Worm (Caenorhabditis elegans) whole organism, L1 larva: ENCODE results near the gene cyp-13A11.

Source experiments
- C04F5.9 ChIP-seq: sonication (generic microtip); optimal IDR thresholded peaks from 2 replicates; lab custom pipeline; 2016; ENCODE audit warnings: missing genetic modification characterization, missing compliant biosample characterization
- C16A3.4 ChIP-seq: fragments of 150-350 bp; optimal IDR thresholded peaks from 2 replicates; lab custom pipeline; 2014; ENCODE audit warnings: missing biosample characterization, missing genetic modification characterization
- C34B4.2 ChIP-seq: sonication (generic microtip); optimal IDR thresholded peaks from 2 replicates; lab custom pipeline; 2017; ENCODE audit warnings: mild to moderate bottlenecking, missing genetic modification characterization, missing compliant biosample characterization
- F16B12.6 ChIP-seq: fragments of 150-350 bp; optimal IDR thresholded peaks from 2 replicates; lab custom pipeline; 2014; ENCODE audit warnings: missing biosample characterization, missing genetic modification characterization
- Y116A8C.19 ChIP-seq: sonication (generic microtip); optimal IDR thresholded peaks from 2 replicates; lab custom pipeline; 2016; ENCODE audit warnings: missing compliant biosample characterization, missing genetic modification characterization, borderline replicate concordance
- aha-1 ChIP-seq: fragments of 150-350 bp; optimal IDR thresholded peaks from 2 replicates; lab custom pipeline; 2014; ENCODE audit warnings: missing biosample characterization, missing genetic modification characterization
- blmp-1 ChIP-seq: fragments of 150-350 bp; optimal IDR thresholded peaks from 2 replicates; lab custom pipeline; 2014; ENCODE audit warnings: missing biosample characterization, missing genetic modification characterization
- ceh-8 ChIP-seq: fragments of 200-800 bp; sonication (Bioruptor generic); optimal IDR thresholded peaks from 2 replicates; lab custom pipeline; 2018; ENCODE audit warnings: mild to moderate bottlenecking, missing genetic modification characterization, moderate library complexity, missing compliant biosample characterization
- ces-1 ChIP-seq: fragments of 150-350 bp; optimal IDR thresholded peaks from 2 replicates; lab custom pipeline; 2014; ENCODE audit warnings: missing biosample characterization, missing genetic modification reagents, missing genetic modification characterization
- dpl-1 ChIP-seq, 3 experiments: fragments of 150-350 bp in 2 of 3; sonication (generic microtip) in 1 of 3; optimal IDR thresholded peaks; 2 replicates each; lab custom pipeline; 2014 to 2017; ENCODE audit warnings: missing biosample characterization in 3 of 3, missing genetic modification characterization in 3 of 3, missing genetic modification reagents in 3 of 3
- dsc-1 ChIP-seq: sonication (generic microtip); optimal IDR thresholded peaks from 2 replicates; lab custom pipeline; 2016; ENCODE audit warnings: mild to moderate bottlenecking, missing genetic modification characterization, missing compliant biosample characterization
- efl-1 ChIP-seq, 4 experiments: fragments of 150-350 bp; optimal IDR thresholded peaks in 3 of 4; peaks in 1 of 4; 1 replicate in 1 of 4; 2 replicates in 3 of 4; lab custom pipeline; 2014; ENCODE audit warnings: missing biosample characterization in 2 of 4, missing genetic modification characterization in 2 of 4, missing genetic modification reagents in 2 of 4
- egl-13 ChIP-seq: sonication (generic microtip); optimal IDR thresholded peaks from 2 replicates; lab custom pipeline; 2016; ENCODE audit warnings: missing genotype, missing genetic modification reagents, missing genetic modification characterization, missing compliant biosample characterization
- egl-27 ChIP-seq, 2 experiments: fragments of 150-350 bp in 1 of 2; sonication (generic microtip); optimal IDR thresholded peaks; 3 replicates each; lab custom pipeline; 2017 to 2018; ENCODE audit warnings: missing biosample characterization in 2 of 2, missing genetic modification characterization in 2 of 2, missing genetic modification reagents in 2 of 2
- elt-2 ChIP-seq: sonication (generic microtip); optimal IDR thresholded peaks from 2 replicates; lab custom pipeline; 2016; ENCODE audit warnings: missing genetic modification characterization, mild to moderate bottlenecking, inconsistent platforms, missing compliant biosample characterization, missing genetic modification reagents
- elt-3 ChIP-seq, 6 experiments: fragments of 150-350 bp in 1 of 6; sonication (generic microtip); optimal IDR thresholded peaks; 2 replicates each; lab custom pipeline; 2017 to 2018; ENCODE audit warnings: missing biosample characterization in 6 of 6, missing genetic modification characterization in 6 of 6, inconsistent platforms in 1 of 6
- fkh-4 ChIP-seq: sonication (generic microtip); optimal IDR thresholded peaks from 2 replicates; lab custom pipeline; 2016; ENCODE audit warnings: missing compliant biosample characterization, missing genetic modification characterization, borderline replicate concordance
- fkh-8 ChIP-seq: sonication (generic microtip); optimal IDR thresholded peaks from 2 replicates; lab custom pipeline; 2016; ENCODE audit warnings: mild to moderate bottlenecking, missing genetic modification characterization, missing compliant biosample characterization
- hlh-17 ChIP-seq: fragments of 200-800 bp; sonication (Bioruptor generic); optimal IDR thresholded peaks from 2 replicates; lab custom pipeline; 2018; ENCODE audit warnings: missing genetic modification characterization, mild to moderate bottlenecking, missing compliant biosample characterization, moderate library complexity, borderline replicate concordance
- hpl-2 ChIP-seq: fragments of 150-350 bp; optimal IDR thresholded peaks from 2 replicates; lab custom pipeline; 2014; ENCODE audit warnings: missing biosample characterization, missing genetic modification reagents, missing genetic modification characterization
- irx-1 ChIP-seq: sonication (generic microtip); optimal IDR thresholded peaks from 2 replicates; lab custom pipeline; 2016; ENCODE audit warnings: missing genetic modification characterization, missing compliant biosample characterization
- jun-1 ChIP-seq: fragments of 150-350 bp; optimal IDR thresholded peaks from 2 replicates; lab custom pipeline; 2014; ENCODE audit warnings: missing biosample characterization, missing genetic modification reagents, missing genetic modification characterization
- lin-35 ChIP-seq, 2 experiments: fragments of 150-350 bp; optimal IDR thresholded peaks; 2 replicates each; lab custom pipeline; 2014; ENCODE audit warnings: missing biosample characterization in 2 of 2, missing genetic modification characterization in 2 of 2, missing genetic modification reagents in 2 of 2
- lsy-2 ChIP-seq, 2 experiments: fragments of 150-350 bp; optimal IDR thresholded peaks; 2 replicates each; lab custom pipeline; 2014; ENCODE audit warnings: missing biosample characterization in 2 of 2, missing genetic modification characterization in 2 of 2
- mdl-1 ChIP-seq, 2 experiments: fragments of 150-350 bp; optimal IDR thresholded peaks; 2 replicates each; lab custom pipeline; 2014 to 2017; ENCODE audit warnings: missing biosample characterization in 2 of 2, missing genetic modification characterization in 2 of 2, inconsistent platforms in 1 of 2
- mep-1 ChIP-seq: fragments of 150-350 bp; optimal IDR thresholded peaks from 2 replicates; lab custom pipeline; 2014; ENCODE audit warnings: missing biosample characterization, missing genetic modification characterization
- nhr-11 ChIP-seq: fragments of 150-350 bp; optimal IDR thresholded peaks from 2 replicates; lab custom pipeline; 2014; ENCODE audit warnings: missing biosample characterization, missing genetic modification characterization
- nhr-19 ChIP-seq: fragments of 200-800 bp; sonication (Bioruptor generic); conservative IDR thresholded peaks from 2 replicates; pipeline ENCODE4 v1.3.6; 2022; ENCODE audit warnings: missing genetic modification characterization, missing compliant biosample characterization
- nhr-20 ChIP-seq: sonication (generic microtip); optimal IDR thresholded peaks from 2 replicates; lab custom pipeline; 2016; ENCODE audit warnings: mild to moderate bottlenecking, missing genetic modification characterization, missing compliant biosample characterization
- nhr-47 ChIP-seq: sonication (generic microtip); optimal IDR thresholded peaks from 2 replicates; lab custom pipeline; 2016; ENCODE audit warnings: mild to moderate bottlenecking, missing genetic modification characterization, moderate library complexity, missing compliant biosample characterization
- nhr-71 ChIP-seq: sonication (generic microtip); optimal IDR thresholded peaks from 2 replicates; lab custom pipeline; 2016; ENCODE audit warnings: mild to moderate bottlenecking, missing genetic modification characterization, moderate library complexity, missing compliant biosample characterization
- nhr-84 ChIP-seq: sonication (generic microtip); optimal IDR thresholded peaks from 2 replicates; lab custom pipeline; 2017; ENCODE audit warnings: missing biosample characterization, missing genetic modification characterization
- nhr-85 ChIP-seq: sonication (generic microtip); peaks from one replicate; lab custom pipeline; 2016; ENCODE audit warnings: missing genetic modification characterization, inconsistent platforms, missing compliant biosample characterization
- pax-3 ChIP-seq: fragments of 200-800 bp; sonication (Bioruptor generic); optimal IDR thresholded peaks from 2 replicates; lab custom pipeline; 2018; ENCODE audit warnings: mild to moderate bottlenecking, missing genetic modification characterization, moderate library complexity, missing compliant biosample characterization
- rnt-1 ChIP-seq: sonication (generic microtip); optimal IDR thresholded peaks from 2 replicates; lab custom pipeline; 2016; ENCODE audit warnings: mild to moderate bottlenecking, missing genetic modification characterization, moderate library complexity, missing compliant biosample characterization
- skn-1 ChIP-seq: fragments of 150-350 bp; optimal IDR thresholded peaks from 2 replicates; lab custom pipeline; 2014; ENCODE audit warnings: missing biosample characterization, missing genetic modification characterization
- snu-23 ChIP-seq: sonication (generic microtip); optimal IDR thresholded peaks from 2 replicates; lab custom pipeline; 2016; ENCODE audit warnings: missing genetic modification characterization, missing compliant biosample characterization
- sox-4 ChIP-seq: sonication (generic microtip); optimal IDR thresholded peaks from 2 replicates; lab custom pipeline; 2016; ENCODE audit warnings: missing genetic modification characterization, missing compliant biosample characterization
- swsn-7 ChIP-seq: sonication (generic microtip); optimal IDR thresholded peaks from 2 replicates; lab custom pipeline; 2016; ENCODE audit warnings: missing genetic modification characterization, missing compliant biosample characterization
- unc-130 ChIP-seq: fragments of 150-350 bp; optimal IDR thresholded peaks from 2 replicates; lab custom pipeline; 2017; ENCODE audit warnings: missing biosample characterization, missing genetic modification characterization, inconsistent platforms
- unc-30 ChIP-seq: sonication (generic microtip); optimal IDR thresholded peaks from 2 replicates; lab custom pipeline; 2017; ENCODE audit warnings: missing biosample characterization, missing genetic modification characterization
- unc-86 ChIP-seq: sonication (generic microtip); optimal IDR thresholded peaks from 2 replicates; lab custom pipeline; 2016; ENCODE audit warnings: missing genetic modification characterization, missing compliant biosample characterization
- vab-15 ChIP-seq: sonication (generic microtip); optimal IDR thresholded peaks from 2 replicates; lab custom pipeline; 2017; ENCODE audit warnings: missing genotype, mild to moderate bottlenecking, missing genetic modification characterization, missing compliant biosample characterization
- xbp-1 ChIP-seq: sonication (generic microtip); optimal IDR thresholded peaks from 2 replicates; lab custom pipeline; 2016; ENCODE audit warnings: missing genetic modification characterization, missing compliant biosample characterization
- zag-1 ChIP-seq: fragments of 150-350 bp; optimal IDR thresholded peaks from 2 replicates; lab custom pipeline; 2014; ENCODE audit warnings: missing biosample characterization, missing genetic modification characterization
- ztf-11 ChIP-seq, 2 experiments: sonication (generic microtip); optimal IDR thresholded peaks; 2 replicates each; lab custom pipeline; 2016 to 2017; ENCODE audit warnings: missing genetic modification characterization in 2 of 2, missing biosample characterization in 1 of 2, missing compliant biosample characterization in 1 of 2

The cyp-13A11 gene

DNA sequence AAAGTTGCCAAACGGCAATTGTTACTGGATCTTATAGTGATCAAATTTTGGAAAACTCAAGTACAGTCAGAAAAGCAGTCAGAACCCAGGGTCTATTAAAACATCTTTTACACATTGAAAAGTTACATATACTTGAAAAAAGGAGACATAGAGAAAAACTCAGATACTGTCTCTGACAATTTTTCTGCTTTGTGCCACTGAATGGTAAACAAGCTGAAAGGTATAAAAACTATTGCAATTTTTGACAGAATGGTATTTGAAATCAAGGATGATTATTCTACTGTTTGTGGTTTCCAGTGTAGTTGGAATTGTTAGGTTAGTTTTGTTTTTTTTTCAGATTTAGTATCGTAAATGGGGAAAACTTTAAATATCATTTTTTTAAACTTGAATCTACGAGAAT is at the start of gene cyp-13A11:
TSS of gene cyp-13A11 (plus strand) at position 266 of the 400 bp plus-strand sequence.
- no peak for TF ChIP-seq ces-1
- TF ChIP-seq egl-27 (tag; optimal IDR thresholded peaks at IDR 0.05; lab: Kevin White, UChicago), result no peak
- TF ChIP-seq egl-13, result no peak
- TF ChIP-seq nhr-84 (tag; lab: Kevin White, UChicago), result no peak
- TF ChIP-seq hpl-2 (GFP tag; lab: Kevin White, UChicago), result no peak
- TF ChIP-seq irx-1, result no peak
- TF ChIP-seq snu-23, result no peak
- no peak for TF ChIP-seq elt-2 (tag; lab: Kevin White, UChicago)
- TF ChIP-seq unc-130 (tag; lab: Kevin White, UChicago), result no peak

DNA sequence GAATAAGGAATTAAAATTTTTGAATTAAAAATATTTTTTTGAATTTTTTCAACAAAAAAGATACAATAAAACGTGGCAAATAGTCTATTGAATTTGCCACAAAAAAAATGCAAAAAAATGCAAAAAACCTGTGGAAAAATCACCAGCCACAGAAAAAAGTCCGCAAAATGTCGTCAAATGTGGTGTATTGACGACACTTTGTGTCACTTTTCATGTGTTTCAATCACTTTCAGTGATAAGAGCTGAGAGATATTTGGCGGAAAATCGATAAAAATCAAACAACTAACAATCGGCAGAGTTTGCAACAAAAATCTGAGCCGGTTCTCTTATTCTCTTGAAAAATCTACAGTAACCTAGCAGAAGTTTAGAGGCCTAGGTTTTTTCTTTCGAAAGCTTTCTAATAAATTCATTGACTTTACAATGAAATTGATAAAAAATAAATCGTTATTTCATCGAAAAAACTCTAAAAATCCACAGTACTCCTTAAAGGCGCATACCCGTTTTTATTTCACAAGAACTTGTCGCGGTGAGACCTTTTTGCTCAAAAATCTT is 48.9 kb upstream of the cyp-13A11 start:
- TF ChIP-seq irx-1 (peak; percentile 20), sox-4 (tag; lab: Kevin White, UChicago) (no peak), nhr-11 (tag; lab: Kevin White, UChicago) (no peak), F16B12.6 (tag; lab: Kevin White, UChicago) (peak; percentile 87), efl-1 (optimal IDR thresholded peaks at IDR 0.05; lab: Kevin White, UChicago) (peak; percentile 51 to 59), efl-1 (GFP tag; optimal IDR thresholded peaks at IDR 0.05 in 1 of 2; lab: Kevin White, UChicago) (peak; percentile 55 to 95), snu-23 (peak; percentile 48), dsc-1 (tag; lab: Kevin White, UChicago) (peak; percentile 2), rnt-1 (peak; percentile 56), vab-15 (tag; lab: Kevin White, UChicago) (no peak), ztf-11 (tag; optimal IDR thresholded peaks at IDR 0.05; lab: Kevin White, UChicago) (no peak), mep-1 (peak; percentile 69), unc-86 (tag; lab: Kevin White, UChicago) (no peak), lin-35 (GFP tag; optimal IDR thresholded peaks at IDR 0.05; lab: Kevin White, UChicago) (peak; percentile 14 to 64), unc-130 (tag; lab: Kevin White, UChicago) (peak; percentile 15), swsn-7 (peak; percentile 9), nhr-85 (tag; lab: Kevin White, UChicago) (peak; percentile 69), mdl-1 (tag; optimal IDR thresholded peaks at IDR 0.05; lab: Kevin White, UChicago) (no peak), aha-1 (tag; lab: Kevin White, UChicago) (no peak), dpl-1 (GFP tag; optimal IDR thresholded peaks at IDR 0.05; lab: Kevin White, UChicago) (peak; percentile 27 to 57 (median 54)), fkh-4 (no peak), nhr-47 (tag; lab: Kevin White, UChicago) (peak; percentile 39), Y116A8C.19 (no peak), ceh-8 (GFP tag; lab: Kevin White, UChicago) (no peak), nhr-19 (peak; percentile 9; the same call in 1 of the 2 replicates), hlh-17 (no peak), C16A3.4 (tag; lab: Kevin White, UChicago) (peak; percentile 32), lsy-2 (tag; optimal IDR thresholded peaks at IDR 0.05; lab: Kevin White, UChicago) (peak; percentile 61 to 86), nhr-71 (tag; lab: Kevin White, UChicago) (peak; percentile 49), pax-3 (tag; lab: Kevin White, UChicago) (no peak), fkh-8 (tag; lab: Kevin White, UChicago) (no peak), nhr-20 (peak; percentile 13), zag-1 (tag; lab: Kevin White, UChicago) (no peak), xbp-1 (tag; lab: Kevin White, UChicago) (peak; percentile 34), blmp-1 (peak; percentile 61), unc-30 (no peak), skn-1 (tag; lab: Kevin White, UChicago) (peak; percentile 17), elt-3 (tag; optimal IDR thresholded peaks at IDR 0.05; lab: Kevin White, UChicago) (peak in 2 of 6 experiments; percentile 16 to 24), C34B4.2 (tag; lab: Kevin White, UChicago) (no peak), jun-1 (tag; lab: Kevin White, UChicago) (no peak), C04F5.9 (tag; lab: Kevin White, UChicago) (no peak)
